Fruit fly (Drosophila melanogaster): Measurements from ENCODE around the gene CG4230.

DNA sequence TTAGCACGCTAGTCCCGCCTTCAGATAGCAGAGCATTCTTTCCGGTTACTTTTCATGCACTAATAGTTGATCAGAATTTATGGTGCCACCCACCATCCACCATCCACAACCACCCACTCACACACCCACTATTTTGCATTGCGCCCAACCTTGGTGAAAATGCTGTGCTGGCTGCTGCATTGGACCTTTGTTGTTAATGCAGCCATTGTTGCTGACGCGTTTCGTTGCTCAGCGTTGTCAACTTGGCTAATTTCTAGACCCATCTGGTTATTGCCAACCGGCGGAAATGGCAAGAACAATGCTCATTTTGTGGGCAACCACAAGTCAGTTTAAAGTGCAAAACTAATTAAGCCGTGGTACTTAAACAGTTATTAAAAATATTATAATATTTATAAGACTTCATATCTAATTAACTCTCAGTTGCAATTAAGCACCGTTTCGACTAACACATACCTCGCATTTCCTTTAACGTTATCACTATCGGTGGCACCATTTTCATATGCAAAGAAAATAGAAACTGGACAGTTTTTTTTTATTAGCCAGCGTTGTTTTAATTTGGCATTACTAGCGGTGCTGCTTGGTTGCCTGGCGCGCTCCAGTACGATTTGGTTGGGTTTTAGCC is 7.3 kb upstream of the CG4230 start:
- TF ChIP-seq CG11902 (GFP tag; optimal IDR thresholded peaks at IDR 0.05), result no peak
- TF ChIP-seq CG7368 (GFP tag; optimal IDR thresholded peaks at IDR 0.05), result no peak
- no peak for TF ChIP-seq achi (GFP tag; optimal IDR thresholded peaks at IDR 0.05)
- no peak for TF ChIP-seq Met (GFP tag; optimal IDR thresholded peaks at IDR 0.05)
